Worm (Caenorhabditis elegans): Measurements from ENCODE around the gene lys-3.

The lys-3 gene

DNA sequence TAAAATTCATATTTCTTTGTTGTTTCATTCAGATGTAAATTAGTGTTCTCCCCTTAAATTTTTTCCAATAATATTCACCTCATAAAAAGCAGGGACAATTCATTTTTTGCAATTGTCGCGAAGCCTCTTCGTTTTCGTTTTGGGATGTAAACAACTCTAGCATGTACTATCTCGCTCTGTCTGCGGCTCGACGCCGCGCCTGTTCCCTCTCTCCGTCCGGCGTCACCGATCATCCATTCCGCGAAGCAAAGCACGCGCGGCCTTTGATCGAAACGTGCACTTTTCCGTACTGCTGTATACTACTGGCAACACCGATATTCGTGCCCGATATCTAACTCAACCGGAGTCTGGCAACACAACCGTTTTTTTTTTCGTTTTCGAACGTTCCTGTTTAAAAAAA, 36.4 kb downstream of the lys-3 start:
- TF ChIP-seq lin-29 (GFP tag; IDR thresholded peaks at IDR 0.05), result no peak
- TF ChIP-seq hlh-11 (tag; optimal IDR thresholded peaks at IDR 0.05), result peak; percentile 65
- TF ChIP-seq hlh-30 (tag; optimal IDR thresholded peaks at IDR 0.05; ENCODE audit: insufficient read depth), result peak; percentile 78
- TF ChIP-seq dmd-6 (GFP tag; IDR thresholded peaks at IDR 0.05), result peak; percentile 31
- no peak for TF ChIP-seq lin-38 (GFP tag; IDR thresholded peaks at IDR 0.05)
- no peak for TF ChIP-seq tag-97 (GFP tag; IDR thresholded peaks at IDR 0.05)
- TF ChIP-seq lin-13 (GFP tag; optimal IDR thresholded peaks at IDR 0.05), result no peak
- no peak for TF ChIP-seq ZK546.5 (tag; optimal IDR thresholded peaks at IDR 0.05)
- peak; percentile 15 for TF ChIP-seq dve-1 (tag; optimal IDR thresholded peaks at IDR 0.05; ENCODE audit: insufficient read depth)
- TF ChIP-seq ama-1 (optimal IDR thresholded peaks at IDR 0.05), result peak; percentile 1
- TF ChIP-seq T20F7.1 (GFP tag; optimal IDR thresholded peaks at IDR 0.05), result no peak
- TF ChIP-seq php-3 (GFP tag; IDR thresholded peaks at IDR 0.05), result no peak; the same call in 1 of the 2 replicates
- peak in 1 of 2 experiments; percentile 32 for TF ChIP-seq daf-16 (GFP tag; optimal IDR thresholded peaks at IDR 0.05)
- TF ChIP-seq daf-16 (tag; optimal IDR thresholded peaks at IDR 0.05), result peak; percentile 84
- TF ChIP-seq daf-12 (tag; optimal IDR thresholded peaks at IDR 0.05), result no peak
- TF ChIP-seq nhr-111 (GFP tag; optimal IDR thresholded peaks at IDR 0.05), result no peak
- peak; percentile 33; the same call in 1 of the 2 replicates for TF ChIP-seq T26A8.4 (GFP tag; IDR thresholded peaks at IDR 0.05)
- TF ChIP-seq rbr-2 (tag; optimal IDR thresholded peaks at IDR 0.05), result peak; percentile 21
- no peak for TF ChIP-seq zip-2 (tag; optimal IDR thresholded peaks at IDR 0.05)
- TF ChIP-seq daf-8 (GFP tag; IDR thresholded peaks at IDR 0.05), result no peak
- peak; percentile 14 to 81 for TF ChIP-seq mdl-1 (tag; optimal IDR thresholded peaks at IDR 0.05)
- peak; percentile 39 for TF ChIP-seq mes-2 (tag; optimal IDR thresholded peaks at IDR 0.05; ENCODE audit: poor library complexity, severe bottlenecking)
- TF ChIP-seq madf-9 (GFP tag; conservative IDR thresholded peaks at IDR 0.05), result peak; percentile 85
- TF ChIP-seq set-16 (GFP tag; IDR thresholded peaks at IDR 0.05), result peak; percentile 52
- TF ChIP-seq hif-1 (tag; optimal IDR thresholded peaks at IDR 0.05), result peak in 1 of 2 experiments; percentile 68

DNA sequence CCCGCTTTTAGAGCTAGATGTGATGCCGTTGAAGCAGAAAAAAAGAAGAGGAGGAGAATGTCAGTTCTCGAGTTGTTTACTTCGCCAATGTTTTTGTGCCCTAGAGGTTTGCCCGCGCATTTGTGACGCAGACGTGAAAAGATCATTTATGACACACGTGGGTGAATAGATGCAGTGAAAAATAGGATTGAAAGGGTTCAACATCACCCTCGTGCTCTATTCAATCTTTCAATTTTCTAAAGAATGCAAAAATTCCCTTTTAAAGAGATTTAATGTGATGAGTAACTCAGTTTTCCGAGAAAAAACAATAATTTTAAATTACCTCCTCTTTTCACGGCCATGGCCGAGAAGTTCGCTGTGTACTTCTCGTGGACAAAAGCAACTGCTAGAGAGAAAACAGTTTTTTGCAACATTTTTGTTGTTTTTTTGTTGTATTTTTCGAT, 36.9 kb downstream of the lys-3 start:
- TF ChIP-seq pha-4 (GFP tag; IDR thresholded peaks at IDR 0.05), result no peak
- no peak for TF ChIP-seq pha-4 (tag; optimal IDR thresholded peaks at IDR 0.05)
- peak; percentile 78 for TF ChIP-seq nhr-28 (tag; optimal IDR thresholded peaks at IDR 0.05)
- no peak for TF ChIP-seq zfp-3 (GFP tag; conservative IDR thresholded peaks at IDR 0.05)
- no peak for TF ChIP-seq nhr-10 (tag; optimal IDR thresholded peaks at IDR 0.05)
- TF ChIP-seq nhr-42 (GFP tag; IDR thresholded peaks at IDR 0.05), result no peak
- 0 out of 4 replicates have a peak, but pooled peaks of 1 of the 2 experiments have one; percentile 27 for TF ChIP-seq madf-5 (GFP tag; IDR thresholded peaks at IDR 0.05)
- TF ChIP-seq fkh-10 (GFP tag; optimal IDR thresholded peaks at IDR 0.05), result peak; percentile 87
- no peak for TF ChIP-seq lin-1 (GFP tag; IDR thresholded peaks at IDR 0.05)
- no peak for TF ChIP-seq madf-9 (GFP tag; conservative IDR thresholded peaks at IDR 0.05)
- no peak for TF ChIP-seq lir-3 (tag; optimal IDR thresholded peaks at IDR 0.05)
- TF ChIP-seq mxl-3 (GFP tag; optimal IDR thresholded peaks at IDR 0.05), result peak; percentile 20
- peak in 1 of 2 experiments; percentile 19 for TF ChIP-seq hif-1 (tag; optimal IDR thresholded peaks at IDR 0.05)
- no peak for TF ChIP-seq nhr-41 (GFP tag; IDR thresholded peaks at IDR 0.05)
- no peak for TF ChIP-seq nhr-25 (tag; optimal IDR thresholded peaks at IDR 0.05; ENCODE audit: borderline replicate concordance, insufficient read depth)
- no peak for TF ChIP-seq ztf-11 (tag; optimal IDR thresholded peaks at IDR 0.05)
- TF ChIP-seq set-16 (GFP tag; IDR thresholded peaks at IDR 0.05), result no peak
- peak; percentile 96 for TF ChIP-seq aha-1 (tag)
- peak; percentile 22 to 98 for TF ChIP-seq mdl-1 (tag; optimal IDR thresholded peaks at IDR 0.05)
- no peak for TF ChIP-seq attf-4 (tag; optimal IDR thresholded peaks at IDR 0.05)
- no peak for TF ChIP-seq tag-97 (GFP tag; IDR thresholded peaks at IDR 0.05)
- TF ChIP-seq zfp-2 (tag; optimal IDR thresholded peaks at IDR 0.05), result no peak
- no peak for TF ChIP-seq nhr-102 (tag; optimal IDR thresholded peaks at IDR 0.05)
- TF ChIP-seq nhr-237 (tag; optimal IDR thresholded peaks at IDR 0.05), result no peak
- no peak for TF ChIP-seq zip-2 (tag; optimal IDR thresholded peaks at IDR 0.05)
- TF ChIP-seq F44E2.7 (GFP tag; IDR thresholded peaks at IDR 0.05), result no peak
- TF ChIP-seq nhr-6 (tag; optimal IDR thresholded peaks at IDR 0.05), result no peak
- TF ChIP-seq nhr-11 (tag; optimal IDR thresholded peaks at IDR 0.05), result peak; percentile 78
- TF ChIP-seq F26F4.8 (GFP tag; conservative IDR thresholded peaks at IDR 0.05), result no peak
- TF ChIP-seq mes-2 (tag; optimal IDR thresholded peaks at IDR 0.05; ENCODE audit: poor library complexity, severe bottlenecking), result peak; percentile 57
- no peak for TF ChIP-seq snpc-1.2 (GFP tag; IDR thresholded peaks at IDR 0.05)
- peak; percentile 40 for TF ChIP-seq dve-1 (tag; optimal IDR thresholded peaks at IDR 0.05; ENCODE audit: insufficient read depth)
- no peak for TF ChIP-seq dmd-8 (GFP tag; IDR thresholded peaks at IDR 0.05)
- no peak for TF ChIP-seq nhr-111 (GFP tag; optimal IDR thresholded peaks at IDR 0.05)

Measured in whole organism, L4 larva.